Worm (Caenorhabditis elegans) whole organism, midembryonic: ENCODE data around the gene oac-2.

ENCODE experiments used
- T22C8.4 ChIP-seq: fragments of 200-800 bp; sonication (Bioruptor generic); IDR thresholded peaks from 2 replicates; pipeline ENCODE4 v1.3.6; 2022; ENCODE audit warnings: missing genetic modification characterization, missing compliant biosample characterization
- med-1 ChIP-seq: sonication (generic microtip); optimal IDR thresholded peaks from 2 replicates; lab custom pipeline; 2017; ENCODE audit warnings: missing genetic modification characterization, mild to moderate bottlenecking, missing compliant biosample characterization, antibody characterized with exemption, missing genetic modification reagents; ENCODE audit not compliant: insufficient read depth
- ref-1 ChIP-seq: fragments of 200-800 bp; sonication (Bioruptor generic); conservative IDR thresholded peaks from 2 replicates; pipeline ENCODE4 v1.3.6; 2022; ENCODE audit warnings: missing genetic modification reagents, missing genetic modification characterization, missing compliant biosample characterization
- tab-1 ChIP-seq: fragments of 200-800 bp; sonication (Bioruptor generic); IDR thresholded peaks from 2 replicates; pipeline ENCODE4 v1.3.6; 2022; ENCODE audit warnings: missing genetic modification characterization, missing compliant biosample characterization
- ztf-23 ChIP-seq: fragments of 200-800 bp; sonication (Bioruptor generic); IDR thresholded peaks from 2 replicates; pipeline ENCODE4 v1.3.6; 2022; ENCODE audit warnings: missing genetic modification reagents, missing genetic modification characterization, missing compliant biosample characterization

ce11 chrV:3442609-3443008 lies 32.3 kb downstream of the oac-2 start:
- TF ChIP-seq ztf-23 (GFP tag; lab: Robert Waterston, UW) (no peak), T22C8.4 (GFP tag; lab: Robert Waterston, UW) (no peak), med-1 (no peak), tab-1 (GFP tag; lab: Robert Waterston, UW) (no peak), ref-1 (GFP tag; lab: Robert Waterston, UW) (no peak)
